Worm (Caenorhabditis elegans) whole organism, midembryonic: Measurements from ENCODE around the gene algn-5.

Experiments
- T22C8.4 ChIP-seq: fragments of 200-800 bp; sonication (Bioruptor generic); IDR thresholded peaks from 2 replicates; pipeline ENCODE4 v1.3.6; 2022; ENCODE audit warnings: missing genetic modification characterization, missing compliant biosample characterization
- cog-1 ChIP-seq: sonication (generic microtip); optimal IDR thresholded peaks from 2 replicates; lab custom pipeline; 2016; ENCODE audit warnings: missing genetic modification characterization, missing compliant biosample characterization
- klf-2 ChIP-seq: fragments of 200-800 bp; sonication (Bioruptor generic); conservative IDR thresholded peaks from 2 replicates; pipeline ENCODE4 v1.3.6; 2022; ENCODE audit warnings: missing genetic modification reagents, missing genetic modification characterization, missing compliant biosample characterization
- med-1 ChIP-seq: sonication (generic microtip); optimal IDR thresholded peaks from 2 replicates; lab custom pipeline; 2017; ENCODE audit warnings: missing genetic modification characterization, mild to moderate bottlenecking, missing compliant biosample characterization, antibody characterized with exemption, missing genetic modification reagents; ENCODE audit not compliant: insufficient read depth
- tab-1 ChIP-seq: fragments of 200-800 bp; sonication (Bioruptor generic); IDR thresholded peaks from 2 replicates; pipeline ENCODE4 v1.3.6; 2022; ENCODE audit warnings: missing genetic modification characterization, missing compliant biosample characterization
- ztf-23 ChIP-seq: fragments of 200-800 bp; sonication (Bioruptor generic); IDR thresholded peaks from 2 replicates; pipeline ENCODE4 v1.3.6; 2022; ENCODE audit warnings: missing genetic modification reagents, missing genetic modification characterization, missing compliant biosample characterization
- ztf-29 ChIP-seq: fragments of 200-800 bp; sonication (Bioruptor generic); IDR thresholded peaks from 2 replicates; pipeline ENCODE4 v1.3.6; 2022; ENCODE audit warnings: missing genetic modification reagents, missing genetic modification characterization, missing compliant biosample characterization

- TF ChIP-seq tab-1 (GFP tag; lab: Robert Waterston, UW) (no peak), med-1 (no peak), ztf-23 (GFP tag; lab: Robert Waterston, UW) (no peak), cog-1 (no peak), klf-2 (GFP tag; lab: Robert Waterston, UW) (no peak), T22C8.4 (GFP tag; lab: Robert Waterston, UW) (no peak), ztf-29 (no peak)
Observed at ce11 chrV:4211521-4211920, 16.1 kb downstream of the algn-5 start.
